Worm (Caenorhabditis elegans): ENCODE measurements around the gene tbc-9.
A peak's percentile ranks its signal among the peaks of the same experiment; 100 is the strongest.
"Not testable (repeated sequence)": the region's sequence is repeated elsewhere in the genome, so short reads cannot be mapped to it uniquely, and the experiment has no call there.

Gene tbc-9

ce11 chrIV:13456893-13457292, 45.8 kb downstream of the tbc-9 start:
- TF ChIP-seq sup-37 (GFP tag; optimal IDR thresholded peaks at IDR 0.05) (no peak), ceh-88 (GFP tag; IDR thresholded peaks at IDR 0.05) (no peak), pqm-1 (tag; optimal IDR thresholded peaks at IDR 0.05) (no peak), sox-4 (tag; optimal IDR thresholded peaks at IDR 0.05) (no peak), alr-1 (tag; optimal IDR thresholded peaks at IDR 0.05; ENCODE audit: borderline replicate concordance) (no peak), egl-27 (tag; optimal IDR thresholded peaks at IDR 0.05) (no peak), unc-86 (tag; optimal IDR thresholded peaks at IDR 0.05) (no peak), ces-1 (GFP tag; optimal IDR thresholded peaks at IDR 0.05) (no peak), ztf-11 (tag; optimal IDR thresholded peaks at IDR 0.05) (no peak)

- TF ChIP-seq F16B12.6 (tag; optimal IDR thresholded peaks at IDR 0.05); grh-1 (GFP tag; IDR thresholded peaks at IDR 0.05); nhr-12 (tag; optimal IDR thresholded peaks at IDR 0.05): not testable (repeated sequence)
Measured at ce11 chrIV:13455200-13455599, 47.5 kb downstream of the tbc-9 start, which contains the start of gene Y38H8A.7. TSS of gene Y38H8A.7 (plus strand) at chrIV:13455500.

- no peak for TF ChIP-seq elt-2 (tag; optimal IDR thresholded peaks at IDR 0.05)
- TF ChIP-seq nhr-85 (tag), result no peak
- TF ChIP-seq ama-1 (optimal IDR thresholded peaks at IDR 0.05), result no peak
- TF ChIP-seq nhr-77 (tag; optimal IDR thresholded peaks at IDR 0.05), result no peak
- no peak for TF ChIP-seq dsc-1 (tag; optimal IDR thresholded peaks at IDR 0.05)
- no peak for TF ChIP-seq C04F5.9 (tag; optimal IDR thresholded peaks at IDR 0.05)
- no peak for TF ChIP-seq efl-1 (optimal IDR thresholded peaks at IDR 0.05)
- peak in 1 of 2 experiments; percentile 33 for TF ChIP-seq efl-1 (GFP tag; optimal IDR thresholded peaks at IDR 0.05 in 1 of 2)
- TF ChIP-seq snpc-4 (tag; optimal IDR thresholded peaks at IDR 0.05), result no peak
Measured at ce11 chrIV:13454698-13455097, 48.0 kb downstream of the tbc-9 start, which contains the start of gene uso-1. TSS of gene uso-1 (minus strand) at chrIV:13454798.

- no peak for TF ChIP-seq nhr-85 (tag)
- TF ChIP-seq ceh-82 (tag; optimal IDR thresholded peaks at IDR 0.05), result peak in 1 of 3 experiments; percentile 23
- TF ChIP-seq fos-1 (tag; optimal IDR thresholded peaks at IDR 0.05), result no peak
- no peak for TF ChIP-seq aly-2 (tag; optimal IDR thresholded peaks at IDR 0.05)
- no peak for TF ChIP-seq ceh-88 (GFP tag; IDR thresholded peaks at IDR 0.05)
- TF ChIP-seq blmp-1 (tag; optimal IDR thresholded peaks at IDR 0.05), result peak; percentile 28
- TF ChIP-seq lin-15B (tag; optimal IDR thresholded peaks at IDR 0.05), result peak; percentile 35
- no peak for TF ChIP-seq nhr-71 (tag; optimal IDR thresholded peaks at IDR 0.05)
- peak; percentile 52 for TF ChIP-seq mep-1 (tag; optimal IDR thresholded peaks at IDR 0.05)
- peak in 1 of 2 experiments; percentile 42 for TF ChIP-seq lsy-2 (tag; optimal IDR thresholded peaks at IDR 0.05)
- TF ChIP-seq unc-130 (tag; optimal IDR thresholded peaks at IDR 0.05), result peak; percentile 4
- TF ChIP-seq ets-5 (GFP tag; IDR thresholded peaks at IDR 0.05), result no peak
- TF ChIP-seq unc-30 (tag; optimal IDR thresholded peaks at IDR 0.05), result no peak
- TF ChIP-seq unc-86 (tag; optimal IDR thresholded peaks at IDR 0.05), result no peak
- TF ChIP-seq ama-1 (optimal IDR thresholded peaks at IDR 0.05), result no peak
- no peak for TF ChIP-seq nhr-84 (tag; optimal IDR thresholded peaks at IDR 0.05)
- peak; percentile 1 for TF ChIP-seq nhr-47 (tag; optimal IDR thresholded peaks at IDR 0.05)
- no peak for TF ChIP-seq lir-3 (tag; optimal IDR thresholded peaks at IDR 0.05; ENCODE audit: poor library complexity)
- peak; percentile 26 for TF ChIP-seq F16B12.6 (tag; optimal IDR thresholded peaks at IDR 0.05)
- TF ChIP-seq snu-23 (GFP tag; optimal IDR thresholded peaks at IDR 0.05), result peak; percentile 2
- TF ChIP-seq pag-3 (tag; optimal IDR thresholded peaks at IDR 0.05; ENCODE audit: borderline replicate concordance, insufficient read depth), result no peak
- no peak for TF ChIP-seq hpl-2 (GFP tag; optimal IDR thresholded peaks at IDR 0.05)
- peak; percentile 25 to 27 for TF ChIP-seq efl-1 (optimal IDR thresholded peaks at IDR 0.05)
- peak in 1 of 2 experiments; percentile 35 for TF ChIP-seq efl-1 (GFP tag; optimal IDR thresholded peaks at IDR 0.05 in 1 of 2)
- TF ChIP-seq rnt-1 (tag; optimal IDR thresholded peaks at IDR 0.05), result no peak
- TF ChIP-seq dpl-1 (GFP tag; optimal IDR thresholded peaks at IDR 0.05), result peak in 2 of 3 experiments; percentile 2 to 55
- peak; percentile 5 for TF ChIP-seq xbp-1 (tag; optimal IDR thresholded peaks at IDR 0.05)
- TF ChIP-seq dsc-1 (tag; optimal IDR thresholded peaks at IDR 0.05), result peak; percentile 60
- peak; percentile 14 to 36 for TF ChIP-seq lin-35 (GFP tag; optimal IDR thresholded peaks at IDR 0.05)
- no peak for TF ChIP-seq nhr-76 (tag; optimal IDR thresholded peaks at IDR 0.05)
Measured at ce11 chrIV:13453509-13453908, 49.1 kb downstream of the tbc-9 start.
